Worm (Caenorhabditis elegans): ENCODE measurements around the gene Y50E8A.5.

ce11 chrV:14695713-14696112 is 41.0 kb downstream of the Y50E8A.5 start:
- TF ChIP-seq mls-2 (tag; optimal IDR thresholded peaks at IDR 0.05) (no peak), unc-62 (GFP tag; optimal IDR thresholded peaks at IDR 0.05) (peak; percentile 32), nhr-237 (tag; optimal IDR thresholded peaks at IDR 0.05) (no peak), blmp-1 (tag; optimal IDR thresholded peaks at IDR 0.05) (no peak), elt-1 (tag; optimal IDR thresholded peaks at IDR 0.05; ENCODE audit: borderline replicate concordance, insufficient read depth) (no peak), nhr-12 (tag; optimal IDR thresholded peaks at IDR 0.05) (no peak), snpc-4 (tag; optimal IDR thresholded peaks at IDR 0.05) (no peak), mep-1 (tag; optimal IDR thresholded peaks at IDR 0.05) (no peak), ceh-39 (tag; optimal IDR thresholded peaks at IDR 0.05) (no peak), ztf-11 (tag; optimal IDR thresholded peaks at IDR 0.05) (no peak)
